Fruit fly (Drosophila melanogaster): ENCODE data around the gene CG4914.

CG4914 gene

DNA sequence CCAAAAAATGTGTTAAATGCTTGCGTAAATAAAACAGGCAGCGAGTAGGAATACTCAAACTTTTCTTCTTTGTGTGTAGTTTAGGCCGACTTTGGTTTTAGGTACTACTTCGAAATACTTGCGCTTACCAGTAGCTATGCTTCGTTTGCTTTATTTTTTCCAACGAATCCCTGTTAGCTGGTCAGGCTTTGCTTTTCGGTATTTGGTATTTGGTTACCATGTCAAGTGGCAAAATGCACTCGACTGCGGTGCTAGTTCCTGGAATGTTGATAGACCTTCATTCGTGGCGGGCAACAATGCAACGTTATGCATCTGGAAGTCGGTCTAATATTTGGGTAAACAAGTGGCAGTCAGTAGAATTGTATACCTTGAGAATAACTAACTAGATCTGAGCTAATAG lies 14.2 kb downstream of the CG4914 start:
- TF ChIP-seq D1 (tag; optimal IDR thresholded peaks at IDR 0.05) (no peak), Ets98B (GFP tag; IDR thresholded peaks at IDR 0.05) (no peak), gl (tag; optimal IDR thresholded peaks at IDR 0.05) (no peak), CG14655 (GFP tag; optimal IDR thresholded peaks at IDR 0.05) (no peak), Pif1A (GFP tag; optimal IDR thresholded peaks at IDR 0.05) (no peak), CG10348 (GFP tag; IDR thresholded peaks at IDR 0.05) (no peak), EcR (GFP tag; optimal IDR thresholded peaks at IDR 0.05) (no peak), CG32121 (GFP tag; IDR thresholded peaks at IDR 0.05) (no peak), CG8301 (tag; optimal IDR thresholded peaks at IDR 0.05) (no peak), CG13204 (GFP tag; optimal IDR thresholded peaks at IDR 0.05) (no peak), CG12605 (GFP tag; IDR thresholded peaks at IDR 0.05) (no peak), CG9948 (tag; optimal IDR thresholded peaks at IDR 0.05) (no peak), CG15710 (tag; optimal IDR thresholded peaks at IDR 0.05) (no peak)

DNA sequence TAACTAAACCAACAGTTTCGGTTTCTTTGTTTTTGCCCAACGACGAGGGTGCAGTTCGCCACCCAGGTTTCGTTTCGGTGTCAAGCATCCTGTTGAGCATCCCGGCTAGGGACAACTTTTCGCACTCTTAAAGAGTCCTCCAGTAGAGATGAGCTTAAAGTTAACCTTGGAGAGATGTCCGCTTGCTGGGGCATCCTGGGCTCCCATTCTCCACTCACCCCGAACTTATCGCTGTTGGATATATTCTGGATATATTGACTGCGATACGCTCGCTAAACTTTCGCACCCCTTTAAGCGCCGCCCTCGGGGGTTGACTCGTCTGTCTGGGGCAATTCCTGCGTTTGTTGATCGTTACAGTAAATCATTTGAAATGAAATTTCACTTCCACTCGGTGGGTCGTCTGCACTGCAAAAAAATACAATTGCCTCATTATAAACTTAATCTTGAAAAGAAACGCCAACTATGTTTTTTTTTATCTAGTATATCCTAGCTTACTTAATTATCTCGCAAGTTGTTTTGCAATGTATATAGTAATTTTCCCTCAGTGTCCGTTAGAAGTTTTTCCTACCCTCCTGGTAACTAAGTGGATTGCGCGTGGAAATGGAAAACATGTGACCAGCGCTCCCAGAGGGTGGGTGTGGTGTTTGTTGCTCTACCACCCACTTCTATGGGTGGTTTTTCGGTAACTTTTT lies 16.2 kb downstream of the CG4914 start:
- TF ChIP-seq CG15710 (tag; optimal IDR thresholded peaks at IDR 0.05) (peak; percentile 8), CG14655 (GFP tag; optimal IDR thresholded peaks at IDR 0.05) (no peak), Ets98B (GFP tag; IDR thresholded peaks at IDR 0.05) (0 out of 2 replicates have a peak, but pooled peaks have one; percentile 23), CG17806 (tag; optimal IDR thresholded peaks at IDR 0.05) (no peak), fd96Ca (GFP tag; IDR thresholded peaks at IDR 0.05) (0 out of 3 replicates have a peak, but pooled peaks have one; percentile 33), CG8159 (tag; optimal IDR thresholded peaks at IDR 0.05) (peak; percentile 39), Snoo (tag; optimal IDR thresholded peaks at IDR 0.05) (peak; percentile 17), Pif1A (GFP tag; optimal IDR thresholded peaks at IDR 0.05) (peak; percentile 25), CG12605 (GFP tag; IDR thresholded peaks at IDR 0.05) (0 out of 2 replicates have a peak, but pooled peaks have one; percentile 8), CG32121 (GFP tag; IDR thresholded peaks at IDR 0.05) (0 out of 2 replicates have a peak, but pooled peaks have one; percentile 26), EcR (GFP tag; optimal IDR thresholded peaks at IDR 0.05) (no peak), CG10348 (GFP tag; IDR thresholded peaks at IDR 0.05) (no peak), CG13204 (GFP tag; optimal IDR thresholded peaks at IDR 0.05) (no peak), D1 (tag; optimal IDR thresholded peaks at IDR 0.05) (no peak)

DNA sequence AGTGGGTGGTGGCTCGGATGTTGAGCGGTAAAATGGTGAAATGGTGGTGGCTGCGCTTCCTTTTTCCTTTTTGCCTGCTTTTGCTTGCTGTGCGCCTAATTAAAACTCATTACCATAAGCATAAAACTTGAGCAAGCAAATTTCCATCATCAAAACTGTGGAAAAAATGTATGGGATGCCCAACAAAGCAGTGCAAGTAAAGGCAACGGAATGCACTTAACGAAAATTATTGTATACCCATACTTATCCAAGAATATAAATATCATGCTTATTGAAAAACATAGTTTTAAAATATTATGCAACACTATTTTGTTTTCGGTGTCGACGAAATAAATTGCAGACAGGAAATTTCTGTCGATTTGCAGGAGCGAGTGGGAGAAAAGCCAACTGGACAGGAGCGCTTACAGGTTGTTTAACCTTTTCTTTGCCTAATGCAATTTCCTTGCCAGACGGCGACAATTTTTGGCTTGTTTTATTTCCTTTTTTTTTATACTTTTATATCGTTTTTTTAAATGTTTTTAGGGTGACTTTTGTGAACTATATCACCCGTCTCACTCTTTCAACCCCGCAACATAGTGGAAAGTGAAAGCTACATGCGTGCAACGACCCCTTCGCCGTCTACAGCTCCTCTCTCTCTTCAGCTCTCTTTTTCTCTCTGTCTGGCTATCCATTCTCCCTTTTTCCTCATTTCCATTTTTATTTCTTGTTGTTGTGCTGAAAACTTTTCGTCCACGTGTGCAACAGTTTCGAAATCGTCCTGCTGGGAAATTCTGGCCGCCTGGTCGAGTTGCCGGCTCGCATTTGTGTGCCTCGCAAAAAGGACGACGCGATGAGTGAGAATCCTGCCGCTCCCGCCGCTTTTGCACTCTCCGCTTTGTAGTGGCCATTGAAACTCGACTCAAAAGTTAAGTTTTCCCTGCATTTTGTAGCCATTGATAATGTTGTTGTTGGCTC lies 17.7 kb downstream of the CG4914 start:
- no peak for TF ChIP-seq CG32121 (GFP tag; IDR thresholded peaks at IDR 0.05)
- no peak for TF ChIP-seq CG13204 (GFP tag; optimal IDR thresholded peaks at IDR 0.05)
- TF ChIP-seq Pif1A (GFP tag; optimal IDR thresholded peaks at IDR 0.05) = no peak
- TF ChIP-seq rn (GFP tag; IDR thresholded peaks at IDR 0.05) = no peak
- peak; percentile 7 for TF ChIP-seq CG14655 (GFP tag; optimal IDR thresholded peaks at IDR 0.05)
- TF ChIP-seq CG9948 (tag; optimal IDR thresholded peaks at IDR 0.05) = no peak
- no peak for TF ChIP-seq Snoo (tag; optimal IDR thresholded peaks at IDR 0.05)
- no peak for TF ChIP-seq gl (tag; optimal IDR thresholded peaks at IDR 0.05)
- TF ChIP-seq CG4496 (GFP tag; IDR thresholded peaks at IDR 0.05) = no peak
- no peak for TF ChIP-seq CG10348 (GFP tag; IDR thresholded peaks at IDR 0.05)
- peak; percentile 68 for TF ChIP-seq EcR (GFP tag; optimal IDR thresholded peaks at IDR 0.05)
- no peak for TF ChIP-seq CG8159 (tag; optimal IDR thresholded peaks at IDR 0.05)
- no peak for TF ChIP-seq Pif1B (GFP tag; optimal IDR thresholded peaks at IDR 0.05)

DNA sequence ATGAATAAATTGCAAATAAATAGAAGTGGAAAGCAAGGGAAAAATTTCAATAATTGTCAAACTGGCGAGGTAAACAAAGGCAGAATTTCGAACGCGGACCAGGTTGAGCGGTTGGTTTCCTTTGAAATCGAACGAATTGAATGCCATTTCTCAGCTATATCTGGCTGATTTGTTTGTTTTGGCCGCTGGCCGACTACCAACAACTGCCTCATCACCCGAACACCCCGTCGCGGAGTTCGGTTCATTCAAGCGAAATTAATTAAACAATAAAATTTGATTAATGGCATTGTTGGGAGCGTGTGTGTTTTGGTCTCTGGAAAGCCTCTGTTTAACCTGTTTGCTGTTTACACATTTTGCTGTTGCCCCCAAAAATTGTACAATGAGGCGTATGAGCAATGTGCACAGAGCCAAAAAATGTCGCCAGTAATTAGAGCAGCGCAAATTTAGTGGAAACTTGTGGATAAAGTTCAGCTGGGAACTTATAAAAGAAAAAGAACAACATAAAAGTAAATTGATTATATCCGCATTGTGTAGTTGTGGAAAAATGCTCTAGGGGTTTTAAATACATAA lies 20.4 kb downstream of the CG4914 start:
- TF ChIP-seq CG13204 (GFP tag; optimal IDR thresholded peaks at IDR 0.05) (no peak), Ets98B (GFP tag; IDR thresholded peaks at IDR 0.05) (no peak), Snoo (tag; optimal IDR thresholded peaks at IDR 0.05) (no peak), CG32121 (GFP tag; IDR thresholded peaks at IDR 0.05) (no peak), gl (tag; optimal IDR thresholded peaks at IDR 0.05) (no peak), CG34367 (tag; optimal IDR thresholded peaks at IDR 0.05) (no peak), EcR (GFP tag; optimal IDR thresholded peaks at IDR 0.05) (no peak)

DNA sequence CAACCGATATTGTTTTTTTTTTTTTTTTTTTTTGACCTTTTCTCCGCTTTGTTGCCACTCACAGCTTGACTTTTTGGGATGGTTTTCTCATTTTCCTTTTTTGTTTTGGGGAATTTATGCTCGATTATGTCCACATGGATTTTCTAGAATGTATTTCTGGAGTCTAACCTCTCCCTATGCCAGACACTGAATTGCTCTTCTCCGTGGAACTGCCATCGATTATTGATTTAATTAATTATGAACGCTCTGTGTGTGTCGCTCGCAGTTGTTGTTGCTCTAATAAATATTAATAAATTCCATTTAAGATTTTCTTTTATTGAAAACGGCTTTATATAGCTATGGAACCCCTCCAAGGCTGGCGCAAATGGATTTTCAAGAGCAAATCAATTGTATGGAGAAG lies 22.3 kb downstream of the CG4914 start:
- TF ChIP-seq Pif1B (GFP tag; optimal IDR thresholded peaks at IDR 0.05) (no peak), gl (tag; optimal IDR thresholded peaks at IDR 0.05) (no peak), CG10348 (GFP tag; IDR thresholded peaks at IDR 0.05) (no peak), CG8159 (tag; optimal IDR thresholded peaks at IDR 0.05) (no peak), CG8301 (tag; optimal IDR thresholded peaks at IDR 0.05) (no peak)

DNA sequence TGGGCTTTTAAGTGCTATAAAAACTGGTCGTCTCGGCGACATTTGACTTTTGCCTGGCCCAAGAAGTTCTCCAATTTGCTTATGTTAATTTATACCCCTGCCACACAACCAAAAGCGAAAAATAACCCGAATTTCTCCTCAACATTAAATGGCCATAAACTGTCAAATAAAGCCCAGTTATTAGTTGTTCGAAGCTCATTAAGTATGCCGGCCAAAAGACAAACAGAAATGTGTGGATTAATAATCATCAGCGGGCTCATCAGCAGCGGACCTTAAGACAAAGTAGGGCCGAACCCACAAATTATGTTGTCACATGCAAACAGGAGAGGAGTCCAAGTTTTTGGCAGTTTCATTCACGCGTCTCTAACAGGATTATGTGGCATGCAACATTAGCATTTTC lies 22.8 kb downstream of the CG4914 start:
- TF ChIP-seq CG14655 (GFP tag; optimal IDR thresholded peaks at IDR 0.05) = no peak
- no peak for TF ChIP-seq Pif1A (GFP tag; optimal IDR thresholded peaks at IDR 0.05)
- TF ChIP-seq CG8159 (tag; optimal IDR thresholded peaks at IDR 0.05) = no peak
- TF ChIP-seq Ets98B (GFP tag; IDR thresholded peaks at IDR 0.05) = no peak
- no peak for TF ChIP-seq CG9948 (tag; optimal IDR thresholded peaks at IDR 0.05)
- TF ChIP-seq rn (GFP tag; IDR thresholded peaks at IDR 0.05) = no peak
- no peak for TF ChIP-seq fd96Ca (GFP tag; IDR thresholded peaks at IDR 0.05)
- TF ChIP-seq CG32121 (GFP tag; IDR thresholded peaks at IDR 0.05) = no peak
- TF ChIP-seq CG15710 (tag; optimal IDR thresholded peaks at IDR 0.05) = no peak
- no peak for TF ChIP-seq CG8301 (tag; optimal IDR thresholded peaks at IDR 0.05)
- TF ChIP-seq CG4496 (GFP tag; IDR thresholded peaks at IDR 0.05) = no peak
- no peak for TF ChIP-seq Snoo (tag; optimal IDR thresholded peaks at IDR 0.05)
- TF ChIP-seq CG13204 (GFP tag; optimal IDR thresholded peaks at IDR 0.05) = no peak
- no peak for TF ChIP-seq D1 (tag; optimal IDR thresholded peaks at IDR 0.05)
